Fruit fly (Drosophila melanogaster) whole organism, pupa: ENCODE measurements around the gene CG13062.

Source experiments
- CG13204 ChIP-seq: fragments of 200-800 bp; sonication (Bioruptor generic); optimal IDR thresholded peaks from 2 replicates; lab custom pipeline; 2018; ENCODE audit warnings: missing biosample characterization, mild to moderate bottlenecking, missing genetic modification characterization, moderate library complexity
- CG34367 ChIP-seq: fragments of 200-800 bp; sonication (Bioruptor generic); optimal IDR thresholded peaks from 2 replicates; lab custom pipeline; 2018; ENCODE audit warnings: missing biosample characterization, mild to moderate bottlenecking, missing genetic modification characterization
- CG4496 ChIP-seq: fragments of 200-800 bp; sonication (Bioruptor generic); IDR thresholded peaks from 3 replicates; pipeline ENCODE4 v1.3.6; 2022; ENCODE audit warnings: missing biosample characterization, missing genetic modification characterization
- D1 ChIP-seq: fragments of 200-800 bp; sonication (Bioruptor generic); optimal IDR thresholded peaks from 2 replicates; lab custom pipeline; 2018; ENCODE audit warnings: missing biosample characterization, mild to moderate bottlenecking, missing genetic modification characterization, moderate library complexity
- Ets98B ChIP-seq: fragments of 200-800 bp; sonication (Bioruptor generic); IDR thresholded peaks from 2 replicates; pipeline ENCODE4 v1.3.6; 2022; ENCODE audit warnings: missing biosample characterization, missing genetic modification characterization

dm6 chr3L:16289067-16289466 is 25.0 kb upstream of the CG13062 start:
- TF ChIP-seq Ets98B (GFP tag; lab: Robert Waterston, UW): no peak
- TF ChIP-seq CG34367: peak; percentile 3
- no peak for TF ChIP-seq CG4496 (GFP tag; lab: Robert Waterston, UW)
- no peak for TF ChIP-seq CG13204 (GFP tag; lab: Kevin White, UChicago)
- no peak for TF ChIP-seq D1 (tag; lab: Kevin White, UChicago)
